Fruit fly (Drosophila melanogaster) whole organism, embryonic: ENCODE results near the gene Oatp30B.

Experiments
- Awh ChIP-seq: fragments of 200-800 bp; sonication (Bioruptor generic); IDR thresholded peaks from 2 replicates; pipeline ENCODE4, ENCODE4 v1.3.6; 2022; ENCODE audit warnings: missing biosample characterization, missing genetic modification characterization
- B-H2 ChIP-seq: fragments of 200-800 bp; sonication (Bioruptor generic); optimal IDR thresholded peaks from 2 replicates; lab custom pipeline; 2018; ENCODE audit warnings: missing biosample characterization, mild to moderate bottlenecking, missing genetic modification characterization
- CG12769 ChIP-seq: fragments of 200-800 bp; sonication (Bioruptor generic); optimal IDR thresholded peaks from 2 replicates; lab custom pipeline; 2019; ENCODE audit warnings: missing biosample characterization, mild to moderate bottlenecking, missing genetic modification characterization, moderate library complexity
- CG13287 ChIP-seq: fragments of 200-800 bp; sonication (Bioruptor generic); IDR thresholded peaks from 2 replicates; pipeline ENCODE4 v1.3.6; 2022; ENCODE audit warnings: missing biosample characterization, missing genetic modification characterization; ENCODE audit not compliant: partially characterized antibody
- CG15269 ChIP-seq: fragments of 200-800 bp; sonication (Bioruptor generic); optimal IDR thresholded peaks from 2 replicates; lab custom pipeline; 2018; ENCODE audit warnings: missing biosample characterization, mild to moderate bottlenecking, missing genetic modification characterization, moderate library complexity
- CG15479 ChIP-seq: fragments of 200-800 bp; sonication (Bioruptor generic); optimal IDR thresholded peaks from 3 replicates; lab custom pipeline; 2019; ENCODE audit warnings: missing biosample characterization, mild to moderate bottlenecking, missing genetic modification characterization, moderate library complexity
- CG17385 ChIP-seq: fragments of 200-800 bp; sonication (Bioruptor generic); optimal IDR thresholded peaks from 3 replicates; lab custom pipeline; 2018; ENCODE audit warnings: missing biosample characterization, mild to moderate bottlenecking, missing genetic modification characterization
- CG1832 ChIP-seq: fragments of 200-800 bp; sonication (Bioruptor generic); optimal IDR thresholded peaks from 2 replicates; lab custom pipeline; 2017; ENCODE audit warnings: missing biosample characterization, mild to moderate bottlenecking, missing genetic modification characterization, inconsistent platforms
- CG18476 ChIP-seq: fragments of 200-800 bp; sonication (Bioruptor generic); optimal IDR thresholded peaks from 2 replicates; lab custom pipeline; 2016; ENCODE audit warnings: missing biosample characterization, mild to moderate bottlenecking, missing genetic modification characterization
- CG34224 ChIP-seq: fragments of 200-800 bp; sonication (Bioruptor generic); IDR thresholded peaks from 3 replicates; pipeline ENCODE4 v1.3.6; 2022; ENCODE audit warnings: missing biosample characterization, missing genetic modification characterization; ENCODE audit not compliant: partially characterized antibody
- CG3726 ChIP-seq: fragments of 200-800 bp; sonication (Bioruptor generic); IDR thresholded peaks from 3 replicates; pipeline ENCODE4, ENCODE4 v1.3.6; 2022; ENCODE audit warnings: missing biosample characterization, missing genetic modification characterization
- CG7745 ChIP-seq: fragments of 200-800 bp; sonication (Bioruptor generic); optimal IDR thresholded peaks from 2 replicates; lab custom pipeline; 2018; ENCODE audit warnings: missing biosample characterization, mild to moderate bottlenecking, missing genetic modification characterization, moderate library complexity
- CG8388 ChIP-seq: fragments of 200-800 bp; sonication (Bioruptor generic); optimal IDR thresholded peaks from 2 replicates; lab custom pipeline; 2019; ENCODE audit warnings: missing biosample characterization, mild to moderate bottlenecking, missing genetic modification characterization, moderate library complexity
- Dll ChIP-seq: fragments of 200-800 bp; sonication (Bioruptor generic); IDR thresholded peaks from 4 replicates; pipeline ENCODE4 v1.3.6; 2022; ENCODE audit warnings: missing biosample characterization, missing genetic modification characterization; ENCODE audit not compliant: partially characterized antibody
- Elba2 ChIP-seq: fragments of 200-800 bp; sonication (Bioruptor generic); optimal IDR thresholded peaks from 3 replicates; lab custom pipeline; 2016; ENCODE audit warnings: missing biosample characterization, missing genetic modification characterization
- Fer2 ChIP-seq: fragments of 200-800 bp; sonication (Bioruptor generic); optimal IDR thresholded peaks from 2 replicates; lab custom pipeline; 2018; ENCODE audit warnings: missing biosample characterization, mild to moderate bottlenecking, missing genetic modification characterization, moderate library complexity
- H15 ChIP-seq: fragments of 200-800 bp; sonication (Bioruptor generic); IDR thresholded peaks from 3 replicates; pipeline ENCODE4 v1.3.6; 2022; ENCODE audit warnings: missing biosample characterization, missing genetic modification characterization
- Mad ChIP-seq: fragments of 200-800 bp; sonication (Bioruptor generic); optimal IDR thresholded peaks from 2 replicates; lab custom pipeline; 2016; ENCODE audit warnings: missing biosample characterization, missing genetic modification characterization
- Med ChIP-seq: fragments of 200-800 bp; sonication (Bioruptor generic); peaks from one replicate; lab custom pipeline; 2016; ENCODE audit warnings: missing biosample characterization, missing genetic modification characterization, mild to moderate bottlenecking, inconsistent platforms, moderate library complexity
- Pdp1 ChIP-seq, 2 experiments: fragments of 200-800 bp; sonication (Bioruptor generic); optimal IDR thresholded peaks; 3 replicates each; lab custom pipeline; 2016; ENCODE audit warnings: missing biosample characterization in 2 of 2, missing genetic modification characterization in 2 of 2, mild to moderate bottlenecking in 1 of 2, moderate library complexity in 1 of 2
- Ptx1 ChIP-seq: fragments of 200-800 bp; sonication (Bioruptor generic); IDR thresholded peaks from 2 replicates; pipeline ENCODE4 v1.3.6; 2022; ENCODE audit warnings: missing biosample characterization, missing genetic modification characterization
- Trl ChIP-seq, 3 experiments: fragments of >200 bp in 2 of 3; fragments of 200-800 bp in 1 of 3; sonication (Bioruptor generic) in 1 of 3; optimal IDR thresholded peaks; 2 replicates in 1 of 3; 3 replicates in 2 of 3; lab custom pipeline; 2016 to 2017; ENCODE audit warnings: missing biosample characterization in 1 of 3, missing genetic modification characterization in 1 of 3
- Vsx1 ChIP-seq: fragments of 200-800 bp; sonication (Bioruptor generic); optimal IDR thresholded peaks from 2 replicates; lab custom pipeline; 2017; ENCODE audit warnings: missing biosample characterization, mild to moderate bottlenecking, missing genetic modification characterization, missing genetic modification reagents
- abd-A ChIP-seq: fragments of 200-800 bp; sonication (Bioruptor generic); optimal IDR thresholded peaks from 3 replicates; lab custom pipeline; 2019; ENCODE audit warnings: missing biosample characterization, mild to moderate bottlenecking, missing genetic modification characterization, moderate library complexity
- cg ChIP-seq: fragments of 200-800 bp; sonication (Bioruptor generic); optimal IDR thresholded peaks from 3 replicates; lab custom pipeline; 2019; ENCODE audit warnings: missing biosample characterization, mild to moderate bottlenecking, missing genetic modification characterization, moderate library complexity
- chinmo ChIP-seq: fragments of 200-800 bp; sonication (Bioruptor generic); IDR thresholded peaks from 4 replicates; pipeline ENCODE4 v1.3.6; 2022; ENCODE audit warnings: missing biosample characterization, missing genetic modification characterization; ENCODE audit not compliant: partially characterized antibody
- chm ChIP-seq: fragments of 200-800 bp; sonication (Bioruptor generic); IDR thresholded peaks from 2 replicates; pipeline ENCODE4 v1.3.6; 2022; ENCODE audit warnings: missing biosample characterization, missing genetic modification characterization
- disco-r ChIP-seq: fragments of 200-800 bp; sonication (Bioruptor generic); optimal IDR thresholded peaks from 2 replicates; lab custom pipeline; 2016; ENCODE audit warnings: missing biosample characterization, missing genetic modification characterization
- emc ChIP-seq: fragments of 200-800 bp; sonication (Bioruptor generic); optimal IDR thresholded peaks from 2 replicates; lab custom pipeline; 2016; ENCODE audit warnings: missing biosample characterization, missing genetic modification characterization
- gcm ChIP-seq: fragments of 200-800 bp; sonication (Bioruptor generic); optimal IDR thresholded peaks from 2 replicates; lab custom pipeline; 2019; ENCODE audit warnings: missing biosample characterization, mild to moderate bottlenecking, missing genetic modification characterization, moderate library complexity
- hkb ChIP-seq, 2 experiments: fragments of 200-800 bp in 1 of 2; fragments of >200 bp in 1 of 2; sonication (Bioruptor generic) in 1 of 2; IDR thresholded peaks in 1 of 2; optimal IDR thresholded peaks in 1 of 2; 2 replicates each; pipeline versions ENCODE4 v1.3.6 to Lab custom; 2017 to 2022; ENCODE audit warnings: missing biosample characterization in 1 of 2, missing genetic modification characterization in 1 of 2
- kni ChIP-seq: fragments of 200-800 bp; sonication (Bioruptor generic); optimal IDR thresholded peaks from 3 replicates; lab custom pipeline; 2017; ENCODE audit warnings: mild to moderate bottlenecking, missing biosample characterization, missing genetic modification reagents, missing genetic modification characterization
- mirr ChIP-seq: fragments of 200-800 bp; sonication (Bioruptor generic); optimal IDR thresholded peaks from 3 replicates; lab custom pipeline; 2018; ENCODE audit warnings: missing biosample characterization, mild to moderate bottlenecking, missing genetic modification characterization
- oc ChIP-seq: fragments of 200-800 bp; sonication (Bioruptor generic); optimal IDR thresholded peaks from 2 replicates; lab custom pipeline; 2018; ENCODE audit warnings: missing biosample characterization, mild to moderate bottlenecking, missing genetic modification characterization, moderate library complexity
- phol ChIP-seq: fragments of 200-800 bp; sonication (Bioruptor generic); optimal IDR thresholded peaks from 3 replicates; lab custom pipeline; 2018; ENCODE audit warnings: missing biosample characterization, mild to moderate bottlenecking, missing genetic modification characterization, moderate library complexity
- pros ChIP-seq: fragments of 200-800 bp; sonication (Bioruptor generic); optimal IDR thresholded peaks from 3 replicates; lab custom pipeline; 2019; ENCODE audit warnings: missing biosample characterization, mild to moderate bottlenecking, missing genetic modification characterization, moderate library complexity
- rib ChIP-seq: fragments of 200-800 bp; sonication (Bioruptor generic); IDR thresholded peaks from 2 replicates; pipeline ENCODE4 v1.3.6; 2022; ENCODE audit warnings: missing biosample characterization, missing genetic modification characterization
- sens ChIP-seq: fragments of 200-800 bp; sonication (Bioruptor generic); peaks from one replicate; lab custom pipeline; 2016; ENCODE audit warnings: missing biosample characterization, missing genetic modification characterization
- vvl ChIP-seq: fragments of 200-800 bp; sonication (Bioruptor generic); IDR thresholded peaks from 2 replicates; pipeline ENCODE4 v1.3.6; 2022; ENCODE audit warnings: missing biosample characterization, missing genetic modification characterization
- wek ChIP-seq: fragments of 200-800 bp; sonication (Bioruptor generic); optimal IDR thresholded peaks from 3 replicates; lab custom pipeline; 2018; ENCODE audit warnings: missing biosample characterization, mild to moderate bottlenecking, missing genetic modification characterization, moderate library complexity
- yki ChIP-seq: fragments of >200 bp; optimal IDR thresholded peaks from 3 replicates; lab custom pipeline; 2018
- z ChIP-seq: fragments of 200-800 bp; sonication (Bioruptor generic); IDR thresholded peaks from 3 replicates; pipeline ENCODE4 v1.3.6; 2022; ENCODE audit warnings: missing biosample characterization, missing genetic modification characterization

Gene Oatp30B

DNA sequence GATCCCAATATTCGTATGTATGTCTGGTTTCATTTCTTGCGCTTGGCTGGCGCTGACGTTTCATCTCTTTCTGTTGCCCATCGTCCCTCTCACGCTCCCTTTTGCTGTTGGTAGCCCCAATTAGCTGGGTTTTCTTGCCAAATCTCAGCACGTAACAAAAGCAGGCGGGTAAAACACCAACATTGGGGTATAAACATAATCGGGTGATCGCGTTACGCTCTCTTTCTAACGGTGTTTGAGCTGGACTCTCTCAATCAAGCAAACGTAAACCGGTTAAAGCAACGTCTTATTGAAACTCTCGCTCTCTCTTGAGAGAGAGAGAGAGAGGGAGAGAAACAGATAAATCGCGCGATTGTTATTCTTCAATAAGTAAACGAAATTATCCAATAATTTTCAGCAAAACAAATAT lies 1.8 kb downstream of the Oatp30B start:
- TF ChIP-seq CG12769 (tag; lab: Kevin White, UChicago) = peak; percentile 87
- peak; percentile 40; the same call in 1 of the 4 replicates for TF ChIP-seq chinmo (GFP tag; lab: Robert Waterston, UW)
- peak; percentile 24; the same call in 1 of the 2 replicates for TF ChIP-seq CG13287 (GFP tag; lab: Robert Waterston, UW)
- TF ChIP-seq CG1832 (GFP tag; lab: Kevin White, UChicago) = no peak
- TF ChIP-seq disco-r (GFP tag; lab: Kevin White, UChicago) = no peak
- 0 out of 4 replicates have a peak, but pooled peaks have one; percentile 20 for TF ChIP-seq Dll (GFP tag; lab: Robert Waterston, UW)
- peak; percentile 21 for TF ChIP-seq cg (GFP tag; lab: Kevin White, UChicago)
- TF ChIP-seq oc (tag; lab: Kevin White, UChicago) = peak; percentile 55
- peak; percentile 88 to 89 for TF ChIP-seq Trl (optimal IDR thresholded peaks at IDR 0.05; lab: Kevin White, UChicago)
- no peak for TF ChIP-seq Trl (GFP tag; optimal IDR thresholded peaks at IDR 0.05; lab: Kevin White, UChicago)
- no peak for TF ChIP-seq CG18476 (GFP tag; lab: Kevin White, UChicago)
- TF ChIP-seq Ptx1 (GFP tag; lab: Robert Waterston, UW) = no peak
- peak; percentile 65 for TF ChIP-seq sens (GFP tag; lab: Kevin White, UChicago)
- TF ChIP-seq chm (GFP tag; lab: Robert Waterston, UW) = 0 out of 2 replicates have a peak, but pooled peaks have one; percentile 25
- TF ChIP-seq CG8388 (GFP tag; lab: Kevin White, UChicago) = no peak
- TF ChIP-seq H15 (GFP tag; lab: Robert Waterston, UW) = no peak
- TF ChIP-seq CG15479 = peak; percentile 16
- peak; percentile 53 for TF ChIP-seq Elba2 (GFP tag; lab: Kevin White, UChicago)
- TF ChIP-seq emc = no peak
- peak; percentile 29 for TF ChIP-seq abd-A (tag; lab: Kevin White, UChicago)
- peak; percentile 63 for TF ChIP-seq yki (lab: Kevin White, UChicago)
- peak; percentile 6 for TF ChIP-seq CG17385
- TF ChIP-seq CG3726 = no peak
- no peak for TF ChIP-seq z
- TF ChIP-seq mirr (GFP tag; lab: Kevin White, UChicago) = peak; percentile 12
- no peak for TF ChIP-seq hkb (optimal IDR thresholded peaks at IDR 0.05; lab: Kevin White, UChicago)
- peak; percentile 31; the same call in 1 of the 2 replicates for TF ChIP-seq hkb (GFP tag; IDR thresholded peaks at IDR 0.05; lab: Robert Waterston, UW)
- TF ChIP-seq CG7745 (tag; lab: Kevin White, UChicago) = peak; percentile 53
- peak; percentile 38 for TF ChIP-seq B-H2 (GFP tag; lab: Kevin White, UChicago)
- TF ChIP-seq Mad (GFP tag; lab: Kevin White, UChicago) = no peak
- TF ChIP-seq rib (GFP tag; lab: Robert Waterston, UW) = 0 out of 2 replicates have a peak, but pooled peaks have one; percentile 55
- peak; percentile 69 for TF ChIP-seq pros (GFP tag; lab: Kevin White, UChicago)
- peak; percentile 32; the same call in 2 of the 3 replicates for TF ChIP-seq CG34224 (GFP tag; lab: Robert Waterston, UW)
- TF ChIP-seq kni (GFP tag; lab: Kevin White, UChicago) = peak; percentile 93
- no peak for TF ChIP-seq gcm (GFP tag; lab: Kevin White, UChicago)
- TF ChIP-seq Vsx1 (GFP tag; lab: Kevin White, UChicago) = peak; percentile 90
- TF ChIP-seq vvl (GFP tag; lab: Robert Waterston, UW) = peak; percentile 36; the same call in 1 of the 2 replicates
- peak; percentile 48 for TF ChIP-seq Med (GFP tag; lab: Kevin White, UChicago)
- TF ChIP-seq Fer2 (tag; lab: Kevin White, UChicago) = no peak
- no peak for TF ChIP-seq phol (tag; lab: Kevin White, UChicago)
- peak; percentile 32 for TF ChIP-seq wek
- TF ChIP-seq Awh (GFP tag; lab: Robert Waterston, UW) = peak; percentile 72
- peak; percentile 70 for TF ChIP-seq CG15269
- peak in 1 of 2 experiments; percentile 28 for TF ChIP-seq Pdp1 (GFP tag; optimal IDR thresholded peaks at IDR 0.05; lab: Kevin White, UChicago)
